Worm (Caenorhabditis elegans) whole organism, L4 larva: ENCODE results near the gene smc-6.

ENCODE experiments used
- F37D6.2 ChIP-seq: sonication (generic microtip); optimal IDR thresholded peaks from 2 replicates; lab custom pipeline; 2016; ENCODE audit warnings: mild to moderate bottlenecking, missing genetic modification characterization, missing compliant biosample characterization
- F49E8.2 ChIP-seq: sonication (generic microtip); optimal IDR thresholded peaks from 2 replicates; lab custom pipeline; 2016; ENCODE audit warnings: missing compliant biosample characterization, mild to moderate bottlenecking, missing genetic modification characterization, borderline replicate concordance
- T20F7.1 ChIP-seq: fragments of 200-800 bp; sonication (Bioruptor generic); optimal IDR thresholded peaks from 2 replicates; lab custom pipeline; 2018; ENCODE audit warnings: mild to moderate bottlenecking, missing genetic modification characterization, missing compliant biosample characterization
- Y105C5A.15 ChIP-seq: fragments of 200-800 bp; sonication (Bioruptor generic); IDR thresholded peaks from 2 replicates; pipeline ENCODE4 v1.3.6; 2022; ENCODE audit warnings: missing genetic modification characterization, missing compliant biosample characterization
- Y5F2A.4 ChIP-seq: fragments of 200-800 bp; sonication (Bioruptor generic); optimal IDR thresholded peaks from 2 replicates; lab custom pipeline; 2018; ENCODE audit warnings: mild to moderate bottlenecking, missing genetic modification characterization, missing compliant biosample characterization
- Y75B8A.6 ChIP-seq: fragments of 200-800 bp; sonication (Bioruptor generic); IDR thresholded peaks from 2 replicates; pipeline ENCODE4 v1.3.6; 2022; ENCODE audit warnings: missing genetic modification reagents, missing genetic modification characterization, missing compliant biosample characterization
- aha-1 ChIP-seq: fragments of 150-350 bp; peaks from one replicate; lab custom pipeline; 2014; ENCODE audit warnings: missing biosample characterization, missing genetic modification characterization
- ama-1 ChIP-seq: fragments of 150-350 bp; optimal IDR thresholded peaks from 2 replicates; lab custom pipeline; 2014; ENCODE audit warnings: inconsistent platforms, mixed read lengths
- arid-1 ChIP-seq: fragments of 200-800 bp; sonication (Bioruptor generic); conservative IDR thresholded peaks from 2 replicates; pipeline ENCODE4 v1.3.6; 2022; ENCODE audit warnings: missing genetic modification reagents, missing genetic modification characterization, missing compliant biosample characterization
- ceh-20 ChIP-seq: fragments of 200-800 bp; sonication (Bioruptor generic); IDR thresholded peaks from 2 replicates; pipeline ENCODE4 v1.3.6; 2022; ENCODE audit warnings: missing genetic modification reagents, missing genetic modification characterization, missing compliant biosample characterization
- ceh-62 ChIP-seq: sonication (generic microtip); optimal IDR thresholded peaks from 2 replicates; lab custom pipeline; 2017; ENCODE audit warnings: missing biosample characterization, missing genetic modification characterization
- ceh-82 ChIP-seq: sonication (generic microtip); optimal IDR thresholded peaks from 2 replicates; lab custom pipeline; 2017; ENCODE audit warnings: missing biosample characterization, missing genetic modification characterization
- daf-12 ChIP-seq: fragments of 150-350 bp; optimal IDR thresholded peaks from 2 replicates; lab custom pipeline; 2014; ENCODE audit warnings: missing biosample characterization, missing genetic modification reagents, missing genetic modification characterization
- daf-16 ChIP-seq, 3 experiments: sonication (generic microtip); optimal IDR thresholded peaks; 2 replicates each; lab custom pipeline; 2016 to 2017; ENCODE audit warnings: missing genetic modification characterization in 3 of 3, missing genetic modification reagents in 3 of 3, mild to moderate bottlenecking in 2 of 3, missing compliant biosample characterization in 2 of 3, missing biosample characterization in 1 of 3, moderate library complexity in 1 of 3
- daf-19 ChIP-seq: fragments of 200-800 bp; sonication (Bioruptor generic); conservative IDR thresholded peaks from 2 replicates; pipeline ENCODE4 v1.3.6; 2022; ENCODE audit warnings: missing genetic modification characterization, missing compliant biosample characterization
- daf-8 ChIP-seq: fragments of 200-800 bp; sonication (Bioruptor generic); IDR thresholded peaks from 2 replicates; pipeline ENCODE4 v1.3.6; 2022; ENCODE audit warnings: missing genetic modification characterization, missing compliant biosample characterization
- dmd-9 ChIP-seq: fragments of 200-800 bp; sonication (Bioruptor generic); IDR thresholded peaks from 2 replicates; pipeline ENCODE4 v1.3.6; 2022; ENCODE audit warnings: missing genetic modification reagents, missing genetic modification characterization, missing compliant biosample characterization
- fkh-10 ChIP-seq: fragments of 150-350 bp; optimal IDR thresholded peaks from 2 replicates; lab custom pipeline; 2014; ENCODE audit warnings: missing biosample characterization, missing genetic modification reagents, missing genetic modification characterization
- hmg-1.1 ChIP-seq: fragments of 200-800 bp; sonication (Bioruptor generic); IDR thresholded peaks from 2 replicates; pipeline ENCODE4 v1.3.6; 2022; ENCODE audit warnings: missing genetic modification reagents, missing genetic modification characterization, missing compliant biosample characterization
- jun-1 ChIP-seq: fragments of 150-350 bp; optimal IDR thresholded peaks from 2 replicates; lab custom pipeline; 2014; ENCODE audit warnings: missing biosample characterization, missing genetic modification reagents, missing genetic modification characterization
- lin-13 ChIP-seq: fragments of 150-350 bp; optimal IDR thresholded peaks from 2 replicates; lab custom pipeline; 2014; ENCODE audit warnings: missing biosample characterization, missing genetic modification reagents, missing genetic modification characterization
- lin-15B ChIP-seq: fragments of 150-350 bp; sonication (generic microtip); optimal IDR thresholded peaks from 3 replicates; lab custom pipeline; 2014; ENCODE audit warnings: missing biosample characterization, missing genetic modification characterization
- lin-38 ChIP-seq: fragments of 200-800 bp; sonication (Bioruptor generic); IDR thresholded peaks from 2 replicates; pipeline ENCODE4 v1.3.6; 2022; ENCODE audit warnings: missing genetic modification reagents, missing genetic modification characterization, missing compliant biosample characterization
- lin-39 ChIP-seq: fragments of 150-350 bp; optimal IDR thresholded peaks from 2 replicates; lab custom pipeline; 2014; ENCODE audit warnings: missing biosample characterization, missing genetic modification reagents, missing genetic modification characterization
- lsy-2 ChIP-seq, 2 experiments: fragments of 150-350 bp in 1 of 2; sonication (generic microtip) in 1 of 2; optimal IDR thresholded peaks; 2 replicates each; lab custom pipeline; 2014 to 2017; ENCODE audit warnings: missing biosample characterization in 2 of 2, missing genetic modification characterization in 2 of 2
- madf-5 ChIP-seq, 2 experiments: fragments of 200-800 bp; sonication (Bioruptor generic); IDR thresholded peaks; 2 replicates each; pipeline ENCODE4 v1.3.6; 2022; ENCODE audit warnings: missing compliant biosample characterization in 2 of 2, missing genetic modification characterization in 2 of 2
- mdl-1 ChIP-seq, 2 experiments: fragments of 150-350 bp in 1 of 2; sonication (generic microtip) in 1 of 2; optimal IDR thresholded peaks; 2 replicates each; lab custom pipeline; 2014 to 2017; ENCODE audit warnings: missing biosample characterization in 2 of 2, missing genetic modification characterization in 2 of 2
- mep-1 ChIP-seq: fragments of 150-350 bp; sonication (generic microtip); optimal IDR thresholded peaks from 3 replicates; lab custom pipeline; 2014; ENCODE audit warnings: missing biosample characterization, missing genetic modification characterization
- mes-2 ChIP-seq: sonication (generic microtip); optimal IDR thresholded peaks from 2 replicates; lab custom pipeline; 2016; ENCODE audit warnings: missing genotype, mild to moderate bottlenecking, missing genetic modification characterization, missing compliant biosample characterization; ENCODE audit not compliant: poor library complexity, severe bottlenecking
- nhr-111 ChIP-seq: fragments of 200-800 bp; sonication (Bioruptor generic); optimal IDR thresholded peaks from 2 replicates; lab custom pipeline; 2018; ENCODE audit warnings: mild to moderate bottlenecking, missing genetic modification characterization, missing compliant biosample characterization
- nhr-237 ChIP-seq: sonication (generic microtip); optimal IDR thresholded peaks from 2 replicates; lab custom pipeline; 2017; ENCODE audit warnings: missing biosample characterization, missing genetic modification characterization
- nhr-42 ChIP-seq: fragments of 200-800 bp; sonication (Bioruptor generic); IDR thresholded peaks from 2 replicates; pipeline ENCODE4 v1.3.6; 2022; ENCODE audit warnings: missing genetic modification characterization, missing compliant biosample characterization
- nhr-76 ChIP-seq: fragments of 150-350 bp; optimal IDR thresholded peaks from 2 replicates; lab custom pipeline; 2014; ENCODE audit warnings: missing biosample characterization, missing genetic modification characterization
- nhr-77 ChIP-seq: fragments of 150-350 bp; optimal IDR thresholded peaks from 2 replicates; lab custom pipeline; 2014; ENCODE audit warnings: missing biosample characterization, missing genetic modification characterization
- pha-4 ChIP-seq, 2 experiments: fragments of 150-350 bp in 1 of 2; fragments of 200-800 bp in 1 of 2; sonication (Bioruptor generic) in 1 of 2; IDR thresholded peaks in 1 of 2; optimal IDR thresholded peaks in 1 of 2; 2 replicates each; pipeline versions ENCODE4 v1.3.6 to Lab custom; 2014 to 2022; ENCODE audit warnings: missing genetic modification characterization in 2 of 2, missing genetic modification reagents in 2 of 2, missing biosample characterization in 1 of 2, missing compliant biosample characterization in 1 of 2
- pqm-1 ChIP-seq: sonication (generic microtip); optimal IDR thresholded peaks from 2 replicates; lab custom pipeline; 2017; ENCODE audit warnings: missing biosample characterization, missing genetic modification characterization
- saeg-2 ChIP-seq: fragments of 200-800 bp; sonication (Bioruptor generic); IDR thresholded peaks from 2 replicates; pipeline ENCODE4 v1.3.6; 2022; ENCODE audit warnings: missing genetic modification reagents, missing genetic modification characterization, missing compliant biosample characterization
- skn-1 ChIP-seq: fragments of 150-350 bp; optimal IDR thresholded peaks from 2 replicates; lab custom pipeline; 2014; ENCODE audit warnings: missing biosample characterization, missing genetic modification characterization
- snpc-1.2 ChIP-seq: fragments of 200-800 bp; sonication (Bioruptor generic); IDR thresholded peaks from 2 replicates; pipeline ENCODE4 v1.3.6; 2022; ENCODE audit warnings: missing genetic modification reagents, missing genetic modification characterization, missing compliant biosample characterization
- snpc-4 ChIP-seq: fragments of 150-350 bp; optimal IDR thresholded peaks from 2 replicates; lab custom pipeline; 2014; ENCODE audit warnings: missing biosample characterization, missing genetic modification characterization
- spr-1 ChIP-seq: sonication (generic microtip); optimal IDR thresholded peaks from 2 replicates; lab custom pipeline; 2016; ENCODE audit warnings: mild to moderate bottlenecking, missing genetic modification characterization, missing compliant biosample characterization
- tag-97 ChIP-seq: fragments of 200-800 bp; sonication (Bioruptor generic); IDR thresholded peaks from 2 replicates; pipeline ENCODE4 v1.3.6; 2022; ENCODE audit warnings: missing genetic modification characterization, missing compliant biosample characterization
- tra-1 ChIP-seq: fragments of 200-800 bp; sonication (Bioruptor generic); IDR thresholded peaks from 2 replicates; pipeline ENCODE4 v1.3.6; 2022; ENCODE audit warnings: missing genetic modification reagents, missing genetic modification characterization, missing compliant biosample characterization
- unc-130 ChIP-seq: sonication (generic microtip); optimal IDR thresholded peaks from 2 replicates; lab custom pipeline; 2016; ENCODE audit warnings: missing genetic modification reagents, missing genetic modification characterization, missing compliant biosample characterization
- unc-39 ChIP-seq: sonication (generic microtip); optimal IDR thresholded peaks from 2 replicates; lab custom pipeline; 2017; ENCODE audit warnings: missing biosample characterization, missing genetic modification characterization
- zfp-2 ChIP-seq: sonication (generic microtip); optimal IDR thresholded peaks from 2 replicates; lab custom pipeline; 2016; ENCODE audit warnings: mild to moderate bottlenecking, missing genetic modification characterization, missing compliant biosample characterization
- zfp-3 ChIP-seq: fragments of 200-800 bp; sonication (Bioruptor generic); conservative IDR thresholded peaks from 2 replicates; pipeline ENCODE4 v1.3.6; 2022; ENCODE audit warnings: missing genetic modification reagents, missing genetic modification characterization, missing compliant biosample characterization
- zip-11 ChIP-seq: fragments of 200-800 bp; sonication (Bioruptor generic); IDR thresholded peaks from 2 replicates; pipeline ENCODE4 v1.3.6; 2022; ENCODE audit warnings: missing genetic modification characterization, missing compliant biosample characterization
- zip-2 ChIP-seq: fragments of 150-350 bp; optimal IDR thresholded peaks from 2 replicates; lab custom pipeline; 2014; ENCODE audit warnings: missing biosample characterization, missing genetic modification characterization
- ztf-11 ChIP-seq: fragments of 150-350 bp; optimal IDR thresholded peaks from 2 replicates; lab custom pipeline; 2014; ENCODE audit warnings: missing biosample characterization, missing genetic modification characterization

smc-6 gene

ce11 chrII:11545299-11545951 is 33.1 kb upstream of the smc-6 start, which contains the start of gene dnj-13 (continued):
- TF ChIP-seq T20F7.1 (GFP tag; lab: Kevin White, UChicago) (peak; percentile 89), daf-19 (GFP tag; lab: Robert Waterston, UW) (no peak), zfp-3 (GFP tag; lab: Robert Waterston, UW) (peak; percentile 98), Y75B8A.6 (GFP tag; lab: Robert Waterston, UW) (peak; percentile 90; the same call in 1 of the 2 replicates), madf-5 (GFP tag; IDR thresholded peaks at IDR 0.05; lab: Robert Waterston, UW) (peak; percentile 87 to 91; a peak in 3 of 4 replicates), fkh-10 (GFP tag; lab: Kevin White, UChicago) (peak; percentile 73), nhr-42 (GFP tag; lab: Robert Waterston, UW) (peak; percentile 95), zip-11 (GFP tag; lab: Robert Waterston, UW) (0 out of 2 replicates have a peak, but pooled peaks have one; percentile 20), tag-97 (peak; percentile 87; the same call in 1 of the 2 replicates), lin-39 (tag; lab: Kevin White, UChicago) (no peak), nhr-76 (tag; lab: Kevin White, UChicago) (no peak), snpc-1.2 (GFP tag; lab: Robert Waterston, UW) (peak; percentile 87), daf-12 (tag; lab: Kevin White, UChicago) (no peak), daf-16 (GFP tag; optimal IDR thresholded peaks at IDR 0.05; lab: Kevin White, UChicago) (peak; percentile 54 to 97), daf-16 (tag; optimal IDR thresholded peaks at IDR 0.05; lab: Kevin White, UChicago) (peak; percentile 79), lin-38 (GFP tag; lab: Robert Waterston, UW) (peak; percentile 99), tra-1 (GFP tag; lab: Robert Waterston, UW) (peak; percentile 96), hmg-1.1 (GFP tag; lab: Robert Waterston, UW) (peak; percentile 97), lin-15B (tag; lab: Kevin White, UChicago) (no peak), snpc-4 (tag; lab: Kevin White, UChicago) (no peak), Y5F2A.4 (GFP tag; lab: Kevin White, UChicago) (peak; percentile 89), lsy-2 (tag; optimal IDR thresholded peaks at IDR 0.05; lab: Kevin White, UChicago) (peak; percentile 88 to 94), pqm-1 (tag; lab: Kevin White, UChicago) (no peak), mdl-1 (tag; optimal IDR thresholded peaks at IDR 0.05; lab: Kevin White, UChicago) (peak; percentile 75 to 76), ama-1 (lab: Kevin White, UChicago) (peak; percentile 71), spr-1 (tag; lab: Kevin White, UChicago) (peak; percentile 95), jun-1 (peak; percentile 87), mep-1 (tag; lab: Kevin White, UChicago) (peak; percentile 96), saeg-2 (GFP tag; lab: Robert Waterston, UW) (peak; percentile 93), nhr-237 (tag; lab: Kevin White, UChicago) (no peak), ceh-20 (GFP tag; lab: Robert Waterston, UW) (peak; percentile 96), aha-1 (tag; lab: Kevin White, UChicago) (peak; percentile 88), dmd-9 (peak; percentile 79), daf-8 (GFP tag; lab: Robert Waterston, UW) (no peak), ztf-11 (peak; percentile 13), nhr-111 (GFP tag; lab: Kevin White, UChicago) (peak; percentile 96), ceh-82 (tag; lab: Kevin White, UChicago) (no peak), unc-130 (GFP tag; lab: Kevin White, UChicago) (peak; percentile 61), zfp-2 (tag; lab: Kevin White, UChicago) (peak; percentile 73), lin-13 (GFP tag; lab: Kevin White, UChicago) (peak; percentile 91), zip-2 (tag; lab: Kevin White, UChicago) (peak; percentile 79), arid-1 (GFP tag; lab: Robert Waterston, UW) (peak; percentile 97), mes-2 (tag; lab: Kevin White, UChicago) (peak; percentile 94), ceh-62 (tag; lab: Kevin White, UChicago) (no peak), unc-39 (tag; lab: Kevin White, UChicago) (no peak), F37D6.2 (peak; percentile 91), pha-4 (GFP tag; IDR thresholded peaks at IDR 0.05; lab: Robert Waterston, UW) (peak; percentile 98), pha-4 (tag; optimal IDR thresholded peaks at IDR 0.05; lab: Kevin White, UChicago) (peak; percentile 89), F49E8.2 (tag; lab: Kevin White, UChicago) (peak; percentile 94), Y105C5A.15 (GFP tag; lab: Robert Waterston, UW) (peak; percentile 65; the same call in 1 of the 2 replicates), skn-1 (tag; lab: Kevin White, UChicago) (no peak), nhr-77 (tag; lab: Kevin White, UChicago) (peak; percentile 90)
